Fruit fly (Drosophila melanogaster) whole organism, embryonic: ENCODE measurements around the gene CG32668.
A peak's percentile ranks its signal among the peaks of the same experiment; 100 is the strongest.

ENCODE experiments used
- Adf1 ChIP-seq: fragments of 200-800 bp; sonication (Bioruptor generic); IDR thresholded peaks from 2 replicates; pipeline ENCODE4 v1.3.6; 2022; ENCODE audit warnings: missing biosample characterization, missing genetic modification characterization
- Awh ChIP-seq: fragments of 200-800 bp; sonication (Bioruptor generic); IDR thresholded peaks from 2 replicates; pipeline ENCODE4, ENCODE4 v1.3.6; 2022; ENCODE audit warnings: missing biosample characterization, missing genetic modification characterization
- Bgb ChIP-seq: fragments of 200-800 bp; sonication (Bioruptor generic); IDR thresholded peaks from 2 replicates; pipeline ENCODE4 v1.3.6; 2022; ENCODE audit warnings: missing biosample characterization, missing genetic modification characterization; ENCODE audit not compliant: partially characterized antibody
- Bteb2 ChIP-seq: fragments of 200-800 bp; sonication (Bioruptor generic); optimal IDR thresholded peaks from 2 replicates; lab custom pipeline; 2016; ENCODE audit warnings: missing biosample characterization, missing genetic modification characterization
- CG10147 ChIP-seq: fragments of 200-800 bp; sonication (Bioruptor generic); optimal IDR thresholded peaks from 2 replicates; lab custom pipeline; 2019; ENCODE audit warnings: missing biosample characterization, mild to moderate bottlenecking, missing genetic modification characterization, moderate library complexity
- CG12942 ChIP-seq: fragments of 200-800 bp; sonication (Bioruptor generic); optimal IDR thresholded peaks from 3 replicates; lab custom pipeline; 2016; ENCODE audit warnings: missing biosample characterization, missing genetic modification characterization
- CG13287 ChIP-seq: fragments of 200-800 bp; sonication (Bioruptor generic); IDR thresholded peaks from 2 replicates; pipeline ENCODE4 v1.3.6; 2022; ENCODE audit warnings: missing biosample characterization, missing genetic modification characterization; ENCODE audit not compliant: partially characterized antibody
- CG15011 ChIP-seq: fragments of 200-800 bp; sonication (Bioruptor generic); optimal IDR thresholded peaks from 3 replicates; lab custom pipeline; 2018; ENCODE audit warnings: missing biosample characterization, mild to moderate bottlenecking, missing genetic modification characterization
- CG15269 ChIP-seq: fragments of 200-800 bp; sonication (Bioruptor generic); optimal IDR thresholded peaks from 2 replicates; lab custom pipeline; 2018; ENCODE audit warnings: missing biosample characterization, mild to moderate bottlenecking, missing genetic modification characterization, moderate library complexity
- CG16813 ChIP-seq: fragments of 200-800 bp; sonication (Bioruptor generic); IDR thresholded peaks from 3 replicates; pipeline ENCODE4 v1.3.6; 2022; ENCODE audit warnings: missing biosample characterization, missing genetic modification characterization; ENCODE audit not compliant: partially characterized antibody
- CG17385 ChIP-seq: fragments of 200-800 bp; sonication (Bioruptor generic); optimal IDR thresholded peaks from 3 replicates; lab custom pipeline; 2018; ENCODE audit warnings: missing biosample characterization, mild to moderate bottlenecking, missing genetic modification characterization
- CG17912 ChIP-seq: fragments of 200-800 bp; sonication (Bioruptor generic); optimal IDR thresholded peaks from 2 replicates; lab custom pipeline; 2018; ENCODE audit warnings: missing biosample characterization, mild to moderate bottlenecking, missing genetic modification characterization
- CG2116 ChIP-seq: fragments of 200-800 bp; sonication (Bioruptor generic); optimal IDR thresholded peaks from 3 replicates; lab custom pipeline; 2018; ENCODE audit warnings: missing biosample characterization, mild to moderate bottlenecking, missing genetic modification characterization
- CG2889 ChIP-seq: fragments of 200-800 bp; sonication (Bioruptor generic); IDR thresholded peaks from 3 replicates; pipeline ENCODE4 v1.3.6; 2022; ENCODE audit warnings: missing biosample characterization, missing genetic modification characterization
- CG34224 ChIP-seq: fragments of 200-800 bp; sonication (Bioruptor generic); IDR thresholded peaks from 3 replicates; pipeline ENCODE4 v1.3.6; 2022; ENCODE audit warnings: missing biosample characterization, missing genetic modification characterization; ENCODE audit not compliant: partially characterized antibody
- CG8765 ChIP-seq: fragments of 200-800 bp; sonication (Bioruptor generic); IDR thresholded peaks from 2 replicates; pipeline ENCODE4 v1.3.6; 2022; ENCODE audit warnings: missing biosample characterization, missing genetic modification characterization
- CkIIα-i1 ChIP-seq: fragments of 200-800 bp; sonication (Bioruptor generic); IDR thresholded peaks from 2 replicates; pipeline ENCODE4 v1.3.6; 2022; ENCODE audit warnings: missing biosample characterization, missing genetic modification characterization
- E2f2 ChIP-seq: fragments of 200-800 bp; sonication (Bioruptor generic); IDR thresholded peaks from 2 replicates; pipeline ENCODE4 v1.3.6; 2022; ENCODE audit warnings: missing biosample characterization, missing genetic modification characterization
- Elba2 ChIP-seq: fragments of 200-800 bp; sonication (Bioruptor generic); optimal IDR thresholded peaks from 3 replicates; lab custom pipeline; 2016; ENCODE audit warnings: missing biosample characterization, missing genetic modification characterization
- Gsc ChIP-seq: fragments of 200-800 bp; sonication (Bioruptor generic); IDR thresholded peaks from 2 replicates; pipeline ENCODE4 v1.3.6; 2022; ENCODE audit warnings: missing biosample characterization, missing genetic modification characterization
- HLH4C ChIP-seq: fragments of 200-800 bp; sonication (Bioruptor generic); IDR thresholded peaks from 3 replicates; pipeline ENCODE4 v1.3.6; 2022; ENCODE audit warnings: missing biosample characterization, missing genetic modification characterization; ENCODE audit not compliant: partially characterized antibody
- Hey ChIP-seq: fragments of 200-800 bp; sonication (Bioruptor generic); optimal IDR thresholded peaks from 3 replicates; lab custom pipeline; 2018; ENCODE audit warnings: missing biosample characterization, mild to moderate bottlenecking, missing genetic modification characterization
- MESR4 ChIP-seq: fragments of 200-800 bp; sonication (Bioruptor generic); optimal IDR thresholded peaks from 2 replicates; lab custom pipeline; 2018; ENCODE audit warnings: missing biosample characterization, mild to moderate bottlenecking, missing genetic modification characterization, moderate library complexity
- Med ChIP-seq: fragments of 200-800 bp; sonication (Bioruptor generic); peaks from one replicate; lab custom pipeline; 2016; ENCODE audit warnings: missing biosample characterization, missing genetic modification characterization, mild to moderate bottlenecking, inconsistent platforms, moderate library complexity
- Myb ChIP-seq: fragments of 200-800 bp; sonication (Bioruptor generic); optimal IDR thresholded peaks from 2 replicates; lab custom pipeline; 2016; ENCODE audit warnings: missing biosample characterization, missing genetic modification characterization
- NFAT ChIP-seq: fragments of 200-800 bp; sonication (Bioruptor generic); IDR thresholded peaks from 2 replicates; pipeline ENCODE4 v1.3.6; 2022; ENCODE audit warnings: missing biosample characterization, missing genetic modification characterization
- Scr ChIP-seq: fragments of 200-800 bp; sonication (Bioruptor generic); IDR thresholded peaks from 2 replicates; pipeline ENCODE4 v1.3.6; 2022; ENCODE audit warnings: missing biosample characterization, missing genetic modification characterization; ENCODE audit not compliant: partially characterized antibody
- Side ChIP-seq: fragments of 200-800 bp; sonication (Bioruptor generic); optimal IDR thresholded peaks from 2 replicates; lab custom pipeline; 2016; ENCODE audit warnings: missing biosample characterization, missing genetic modification characterization
- chif ChIP-seq, 2 experiments: fragments of 200-800 bp; sonication (Bioruptor generic); optimal IDR thresholded peaks; 3 replicates each; lab custom pipeline; 2016; ENCODE audit warnings: missing biosample characterization in 2 of 2, missing genetic modification characterization in 2 of 2
- chinmo ChIP-seq: fragments of 200-800 bp; sonication (Bioruptor generic); IDR thresholded peaks from 4 replicates; pipeline ENCODE4 v1.3.6; 2022; ENCODE audit warnings: missing biosample characterization, missing genetic modification characterization; ENCODE audit not compliant: partially characterized antibody
- gsb-n ChIP-seq: fragments of 200-800 bp; sonication (Bioruptor generic); optimal IDR thresholded peaks from 3 replicates; lab custom pipeline; 2018; ENCODE audit warnings: missing biosample characterization, mild to moderate bottlenecking, missing genetic modification characterization
- jigr1 ChIP-seq: fragments of 200-800 bp; sonication (Bioruptor generic); IDR thresholded peaks from 3 replicates; pipeline ENCODE4 v1.3.6; 2022; ENCODE audit warnings: missing biosample characterization, missing genetic modification characterization
- knrl ChIP-seq: fragments of 200-800 bp; sonication (Bioruptor generic); IDR thresholded peaks from 3 replicates; pipeline ENCODE4 v1.3.6; 2022; ENCODE audit warnings: missing biosample characterization, missing genetic modification characterization; ENCODE audit not compliant: partially characterized antibody
- mam ChIP-seq: fragments of 200-800 bp; sonication (Bioruptor generic); optimal IDR thresholded peaks from 3 replicates; lab custom pipeline; 2016; ENCODE audit warnings: missing biosample characterization, missing genetic modification characterization
- mirr ChIP-seq: fragments of 200-800 bp; sonication (Bioruptor generic); optimal IDR thresholded peaks from 3 replicates; lab custom pipeline; 2018; ENCODE audit warnings: missing biosample characterization, mild to moderate bottlenecking, missing genetic modification characterization
- nerfin-2 ChIP-seq: fragments of 200-800 bp; sonication (Bioruptor generic); IDR thresholded peaks from 2 replicates; pipeline ENCODE4 v1.3.6; 2022; ENCODE audit warnings: missing biosample characterization, missing genetic modification characterization; ENCODE audit not compliant: partially characterized antibody
- pfk ChIP-seq: fragments of 200-800 bp; sonication (Bioruptor generic); optimal IDR thresholded peaks from 2 replicates; lab custom pipeline; 2018; ENCODE audit warnings: missing biosample characterization, mild to moderate bottlenecking, missing genetic modification characterization, moderate library complexity
- pum ChIP-seq: fragments of 200-800 bp; sonication (Bioruptor generic); optimal IDR thresholded peaks from 2 replicates; lab custom pipeline; 2016; ENCODE audit warnings: missing biosample characterization, missing genetic modification characterization
- pzg ChIP-seq: fragments of 200-800 bp; sonication (Bioruptor generic); optimal IDR thresholded peaks from 3 replicates; lab custom pipeline; 2018; ENCODE audit warnings: missing biosample characterization, mild to moderate bottlenecking, missing genetic modification characterization, moderate library complexity
- sens ChIP-seq: fragments of 200-800 bp; sonication (Bioruptor generic); peaks from one replicate; lab custom pipeline; 2016; ENCODE audit warnings: missing biosample characterization, missing genetic modification characterization
- sna ChIP-seq: fragments of 200-800 bp; sonication (Bioruptor generic); IDR thresholded peaks from 2 replicates; pipeline ENCODE4 v1.3.6; 2022; ENCODE audit warnings: missing biosample characterization, missing genetic modification characterization; ENCODE audit not compliant: partially characterized antibody
- so ChIP-seq: fragments of 200-800 bp; sonication (Bioruptor generic); IDR thresholded peaks from 3 replicates; pipeline ENCODE4 v1.3.6; 2022; ENCODE audit warnings: missing biosample characterization, missing genetic modification characterization
- tna ChIP-seq: fragments of 200-800 bp; sonication (Bioruptor generic); IDR thresholded peaks from 2 replicates; pipeline ENCODE4 v1.3.6; 2022; ENCODE audit warnings: missing biosample characterization, missing genetic modification characterization; ENCODE audit not compliant: partially characterized antibody
- ttk ChIP-seq: fragments of 200-800 bp; sonication (Bioruptor generic); IDR thresholded peaks from 2 replicates; pipeline ENCODE4 v2.1.2; 2022; ENCODE audit warnings: missing biosample characterization, missing genetic modification characterization
- unc-4 ChIP-seq: fragments of 200-800 bp; sonication (Bioruptor generic); IDR thresholded peaks from 2 replicates; pipeline ENCODE4 v1.3.6; 2022; ENCODE audit warnings: missing biosample characterization, missing genetic modification characterization; ENCODE audit not compliant: partially characterized antibody
- zen ChIP-seq: fragments of 200-800 bp; sonication (Bioruptor generic); optimal IDR thresholded peaks from 3 replicates; lab custom pipeline; 2018; ENCODE audit warnings: missing biosample characterization, mild to moderate bottlenecking, missing genetic modification characterization, moderate library complexity
- zen2 ChIP-seq: fragments of 200-800 bp; sonication (Bioruptor generic); IDR thresholded peaks from 3 replicates; pipeline ENCODE4 v1.3.6; 2022; ENCODE audit warnings: missing biosample characterization, missing genetic modification characterization; ENCODE audit not compliant: partially characterized antibody

CG32668 gene

DNA sequence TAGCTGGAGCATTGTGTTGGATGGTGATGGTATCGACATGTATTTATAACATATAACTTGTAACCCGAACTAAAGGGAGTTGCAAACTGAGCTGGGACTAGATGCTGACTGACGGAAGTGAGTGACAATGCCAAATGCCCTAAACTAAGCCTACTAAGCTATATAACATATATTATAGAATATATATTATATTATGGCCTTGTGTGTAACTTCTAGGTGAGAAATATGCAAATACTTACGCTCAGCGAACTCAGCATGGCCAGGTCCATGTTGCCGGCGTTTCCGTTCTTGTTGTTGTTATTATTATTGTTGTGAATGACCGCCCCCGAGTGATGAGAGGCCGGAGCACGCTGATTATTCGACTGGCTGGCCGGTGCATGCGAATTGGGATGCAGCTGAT, 27.2 kb downstream of the CG32668 start, which contains the start of gene CG44385 (continued):
- TF ChIP-seq CG17385 (GFP tag; lab: Kevin White, UChicago) = no peak

DNA sequence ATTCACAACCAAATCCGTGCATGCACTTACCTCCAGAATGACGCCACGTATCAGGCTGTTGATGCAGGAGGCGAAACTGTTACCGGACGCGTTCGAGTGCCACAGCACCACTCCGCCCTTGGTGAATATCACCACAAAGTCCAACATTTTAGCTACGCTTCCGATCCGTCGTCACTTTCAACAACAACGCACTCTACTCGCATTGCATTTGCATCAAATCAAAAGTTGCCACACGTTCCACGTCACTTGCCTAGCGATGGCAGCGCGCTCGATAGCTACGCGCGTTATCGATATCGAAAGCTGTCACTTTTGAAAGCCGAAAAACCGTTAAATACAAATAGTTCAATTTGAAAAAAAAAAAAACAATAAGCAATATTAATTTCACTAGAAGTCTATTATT, 30.7 kb downstream of the CG32668 start, which contains the start of gene SrpRalpha:
Gene SrpRalpha, minus strand, starts transcription at position 260 of the 400 bp plus-strand sequence.
- TF ChIP-seq pzg (GFP tag; lab: Kevin White, UChicago) (peak; percentile 39), E2f2 (GFP tag; lab: Robert Waterston, UW) (peak; percentile 74), chinmo (GFP tag; lab: Robert Waterston, UW) (peak; percentile 74; the same call in 1 of the 4 replicates), CG8765 (no peak), jigr1 (GFP tag; lab: Robert Waterston, UW) (no peak), Med (GFP tag; lab: Kevin White, UChicago) (peak; percentile 71), Elba2 (GFP tag; lab: Kevin White, UChicago) (no peak), nerfin-2 (GFP tag; lab: Robert Waterston, UW) (peak; percentile 29; the same call in 1 of the 2 replicates), CG15269 (tag; lab: Kevin White, UChicago) (no peak), Side (GFP tag; lab: Kevin White, UChicago) (no peak), CG2116 (GFP tag; lab: Kevin White, UChicago) (peak; percentile 20), CG15011 (GFP tag; lab: Kevin White, UChicago) (no peak), zen2 (GFP tag; lab: Robert Waterston, UW) (peak; percentile 5; the same call in 2 of the 3 replicates), tna (GFP tag; lab: Robert Waterston, UW) (no peak), Awh (GFP tag; lab: Robert Waterston, UW) (no peak), CG2889 (GFP tag; lab: Robert Waterston, UW) (no peak), Gsc (GFP tag; lab: Robert Waterston, UW) (no peak), CG17912 (no peak), mam (GFP tag; lab: Kevin White, UChicago) (no peak), pum (no peak), CG12942 (no peak), unc-4 (GFP tag; lab: Robert Waterston, UW) (peak; percentile 47; the same call in 1 of the 2 replicates), Myb (peak; percentile 93), HLH4C (peak; percentile 57; the same call in 2 of the 3 replicates), gsb-n (no peak), sens (peak; percentile 60), Adf1 (GFP tag; lab: Robert Waterston, UW) (no peak), CG13287 (GFP tag; lab: Robert Waterston, UW) (peak; percentile 55), mirr (GFP tag; lab: Kevin White, UChicago) (no peak), so (GFP tag; lab: Robert Waterston, UW) (0 out of 3 replicates have a peak, but pooled peaks have one; percentile 24), NFAT (no peak), sna (0 out of 2 replicates have a peak, but pooled peaks have one; percentile 16), chif (GFP tag; optimal IDR thresholded peaks at IDR 0.05; lab: Kevin White, UChicago) (no peak), CG16813 (GFP tag; lab: Robert Waterston, UW) (peak; percentile 33; the same call in 1 of the 3 replicates), zen (tag; lab: Kevin White, UChicago) (no peak), Scr (GFP tag; lab: Robert Waterston, UW) (peak; percentile 42; the same call in 1 of the 2 replicates), CG10147 (GFP tag; lab: Kevin White, UChicago) (no peak), Bteb2 (GFP tag; lab: Kevin White, UChicago) (no peak), MESR4 (peak; percentile 84), Bgb (peak; percentile 13; the same call in 1 of the 2 replicates), CG34224 (GFP tag; lab: Robert Waterston, UW) (no peak), CkIIα-i1 (no peak), Hey (tag; lab: Kevin White, UChicago) (no peak), knrl (GFP tag; lab: Robert Waterston, UW) (peak; percentile 35; the same call in 1 of the 3 replicates), pfk (no peak), ttk (GFP tag; lab: Robert Waterston, UW) (no peak)
